Worm (Caenorhabditis elegans) whole organism, L1 larva: ENCODE results near the gene T27A8.2.

Experiments used
- C16A3.4 ChIP-seq: fragments of 150-350 bp; optimal IDR thresholded peaks from 2 replicates; lab custom pipeline; 2014; ENCODE audit warnings: missing biosample characterization, missing genetic modification characterization
- C34B4.2 ChIP-seq: sonication (generic microtip); optimal IDR thresholded peaks from 2 replicates; lab custom pipeline; 2017; ENCODE audit warnings: mild to moderate bottlenecking, missing genetic modification characterization, missing compliant biosample characterization
- aha-1 ChIP-seq: fragments of 150-350 bp; optimal IDR thresholded peaks from 2 replicates; lab custom pipeline; 2014; ENCODE audit warnings: missing biosample characterization, missing genetic modification characterization
- alr-1 ChIP-seq: fragments of 200-800 bp; sonication (Bioruptor generic); optimal IDR thresholded peaks from 2 replicates; lab custom pipeline; 2018; ENCODE audit warnings: borderline replicate concordance, mild to moderate bottlenecking, missing genetic modification characterization, missing compliant biosample characterization
- aly-2 ChIP-seq: fragments of 150-350 bp; optimal IDR thresholded peaks from 2 replicates; lab custom pipeline; 2014; ENCODE audit warnings: missing biosample characterization, missing genetic modification characterization
- ama-1 ChIP-seq: fragments of 150-350 bp; optimal IDR thresholded peaks from 2 replicates; lab custom pipeline; 2014
- ceh-63 ChIP-seq: fragments of 200-800 bp; sonication (Bioruptor generic); optimal IDR thresholded peaks from 2 replicates; lab custom pipeline; 2018; ENCODE audit warnings: mild to moderate bottlenecking, missing genetic modification characterization, missing compliant biosample characterization
- ceh-82 ChIP-seq, 3 experiments: fragments of 150-350 bp in 1 of 3; sonication (generic microtip) in 2 of 3; optimal IDR thresholded peaks; 2 replicates each; lab custom pipeline; 2014 to 2017; ENCODE audit warnings: missing biosample characterization in 3 of 3, missing genetic modification characterization in 3 of 3
- ceh-88 ChIP-seq: fragments of 200-800 bp; sonication (Bioruptor generic); IDR thresholded peaks from 2 replicates; pipeline ENCODE4 v1.3.6; 2022; ENCODE audit warnings: missing genetic modification characterization, missing compliant biosample characterization
- ceh-90 ChIP-seq: sonication (generic microtip); optimal IDR thresholded peaks from 2 replicates; lab custom pipeline; 2016; ENCODE audit warnings: missing genetic modification characterization, missing compliant biosample characterization
- ces-1 ChIP-seq: fragments of 150-350 bp; optimal IDR thresholded peaks from 2 replicates; lab custom pipeline; 2014; ENCODE audit warnings: missing biosample characterization, missing genetic modification reagents, missing genetic modification characterization
- efl-1 ChIP-seq, 4 experiments: fragments of 150-350 bp; optimal IDR thresholded peaks in 3 of 4; peaks in 1 of 4; 1 replicate in 1 of 4; 2 replicates in 3 of 4; lab custom pipeline; 2014; ENCODE audit warnings: missing biosample characterization in 2 of 4, missing genetic modification characterization in 2 of 4, missing genetic modification reagents in 2 of 4
- elt-3 ChIP-seq, 6 experiments: fragments of 150-350 bp in 1 of 6; sonication (generic microtip); optimal IDR thresholded peaks; 2 replicates each; lab custom pipeline; 2017 to 2018; ENCODE audit warnings: missing biosample characterization in 6 of 6, missing genetic modification characterization in 6 of 6, inconsistent platforms in 1 of 6
- ets-5 ChIP-seq: fragments of 200-800 bp; sonication (Bioruptor generic); IDR thresholded peaks from 2 replicates; pipeline ENCODE4 v1.3.6; 2022; ENCODE audit warnings: missing genetic modification characterization, missing compliant biosample characterization
- grh-1 ChIP-seq: fragments of 200-800 bp; sonication (Bioruptor generic); IDR thresholded peaks from 2 replicates; pipeline ENCODE4 v1.3.6; 2022; ENCODE audit warnings: missing genetic modification reagents, missing genetic modification characterization, missing compliant biosample characterization
- hlh-17 ChIP-seq: fragments of 200-800 bp; sonication (Bioruptor generic); optimal IDR thresholded peaks from 2 replicates; lab custom pipeline; 2018; ENCODE audit warnings: missing genetic modification characterization, mild to moderate bottlenecking, missing compliant biosample characterization, moderate library complexity, borderline replicate concordance
- isw-1 ChIP-seq: fragments of 200-800 bp; sonication (Bioruptor generic); IDR thresholded peaks from 2 replicates; pipeline ENCODE4 v1.3.6; 2022; ENCODE audit warnings: missing genetic modification characterization, missing compliant biosample characterization
- lin-14 ChIP-seq: fragments of 200-800 bp; sonication (Bioruptor generic); optimal IDR thresholded peaks from 2 replicates; lab custom pipeline; 2018; ENCODE audit warnings: mild to moderate bottlenecking, missing genetic modification characterization, moderate library complexity, missing compliant biosample characterization
- lin-35 ChIP-seq, 2 experiments: fragments of 150-350 bp; optimal IDR thresholded peaks; 2 replicates each; lab custom pipeline; 2014; ENCODE audit warnings: missing biosample characterization in 2 of 2, missing genetic modification characterization in 2 of 2, missing genetic modification reagents in 2 of 2
- lin-39 ChIP-seq: fragments of 150-350 bp; optimal IDR thresholded peaks from 2 replicates; lab custom pipeline; 2014; ENCODE audit warnings: missing biosample characterization, missing genetic modification reagents, missing genetic modification characterization
- lir-3 ChIP-seq: sonication (generic microtip); optimal IDR thresholded peaks from 2 replicates; lab custom pipeline; 2016; ENCODE audit warnings: mild to moderate bottlenecking, missing genetic modification characterization, moderate library complexity, missing compliant biosample characterization; ENCODE audit not compliant: poor library complexity
- lsy-2 ChIP-seq, 2 experiments: fragments of 150-350 bp; optimal IDR thresholded peaks; 2 replicates each; lab custom pipeline; 2014; ENCODE audit warnings: missing biosample characterization in 2 of 2, missing genetic modification characterization in 2 of 2
- mab-9 ChIP-seq: fragments of 200-800 bp; sonication (Bioruptor generic); IDR thresholded peaks from 2 replicates; pipeline ENCODE4 v1.3.6; 2022; ENCODE audit warnings: missing genetic modification reagents, missing genetic modification characterization, missing compliant biosample characterization
- nhr-19 ChIP-seq: fragments of 200-800 bp; sonication (Bioruptor generic); conservative IDR thresholded peaks from 2 replicates; pipeline ENCODE4 v1.3.6; 2022; ENCODE audit warnings: missing genetic modification characterization, missing compliant biosample characterization
- nhr-20 ChIP-seq: sonication (generic microtip); optimal IDR thresholded peaks from 2 replicates; lab custom pipeline; 2016; ENCODE audit warnings: mild to moderate bottlenecking, missing genetic modification characterization, missing compliant biosample characterization
- nhr-71 ChIP-seq: sonication (generic microtip); optimal IDR thresholded peaks from 2 replicates; lab custom pipeline; 2016; ENCODE audit warnings: mild to moderate bottlenecking, missing genetic modification characterization, moderate library complexity, missing compliant biosample characterization
- nhr-77 ChIP-seq: fragments of 150-350 bp; optimal IDR thresholded peaks from 2 replicates; lab custom pipeline; 2014; ENCODE audit warnings: missing biosample characterization, missing genetic modification characterization
- nhr-84 ChIP-seq: sonication (generic microtip); optimal IDR thresholded peaks from 2 replicates; lab custom pipeline; 2017; ENCODE audit warnings: missing biosample characterization, missing genetic modification characterization
- nhr-85 ChIP-seq: sonication (generic microtip); peaks from one replicate; lab custom pipeline; 2016; ENCODE audit warnings: missing genetic modification characterization, inconsistent platforms, missing compliant biosample characterization
- rnt-1 ChIP-seq: sonication (generic microtip); optimal IDR thresholded peaks from 2 replicates; lab custom pipeline; 2016; ENCODE audit warnings: mild to moderate bottlenecking, missing genetic modification characterization, moderate library complexity, missing compliant biosample characterization
- skn-1 ChIP-seq: fragments of 150-350 bp; optimal IDR thresholded peaks from 2 replicates; lab custom pipeline; 2014; ENCODE audit warnings: missing biosample characterization, missing genetic modification characterization
- snpc-4 ChIP-seq: fragments of 150-350 bp; optimal IDR thresholded peaks from 2 replicates; lab custom pipeline; 2014; ENCODE audit warnings: missing biosample characterization, missing genetic modification characterization
- snu-23 ChIP-seq: sonication (generic microtip); optimal IDR thresholded peaks from 2 replicates; lab custom pipeline; 2016; ENCODE audit warnings: missing genetic modification characterization, missing compliant biosample characterization
- sox-4 ChIP-seq: sonication (generic microtip); optimal IDR thresholded peaks from 2 replicates; lab custom pipeline; 2016; ENCODE audit warnings: missing genetic modification characterization, missing compliant biosample characterization
- unc-130 ChIP-seq: fragments of 150-350 bp; optimal IDR thresholded peaks from 2 replicates; lab custom pipeline; 2017; ENCODE audit warnings: missing biosample characterization, missing genetic modification characterization, inconsistent platforms
- unc-86 ChIP-seq: sonication (generic microtip); optimal IDR thresholded peaks from 2 replicates; lab custom pipeline; 2016; ENCODE audit warnings: missing genetic modification characterization, missing compliant biosample characterization
- vab-15 ChIP-seq: sonication (generic microtip); optimal IDR thresholded peaks from 2 replicates; lab custom pipeline; 2017; ENCODE audit warnings: missing genotype, mild to moderate bottlenecking, missing genetic modification characterization, missing compliant biosample characterization
- ztf-11 ChIP-seq, 2 experiments: sonication (generic microtip); optimal IDR thresholded peaks; 2 replicates each; lab custom pipeline; 2016 to 2017; ENCODE audit warnings: missing genetic modification characterization in 2 of 2, missing biosample characterization in 1 of 2, missing compliant biosample characterization in 1 of 2
- ztf-4 ChIP-seq: fragments of 150-350 bp; optimal IDR thresholded peaks from 2 replicates; lab custom pipeline; 2014; ENCODE audit warnings: missing biosample characterization, missing genetic modification characterization

T27A8.2 gene

DNA sequence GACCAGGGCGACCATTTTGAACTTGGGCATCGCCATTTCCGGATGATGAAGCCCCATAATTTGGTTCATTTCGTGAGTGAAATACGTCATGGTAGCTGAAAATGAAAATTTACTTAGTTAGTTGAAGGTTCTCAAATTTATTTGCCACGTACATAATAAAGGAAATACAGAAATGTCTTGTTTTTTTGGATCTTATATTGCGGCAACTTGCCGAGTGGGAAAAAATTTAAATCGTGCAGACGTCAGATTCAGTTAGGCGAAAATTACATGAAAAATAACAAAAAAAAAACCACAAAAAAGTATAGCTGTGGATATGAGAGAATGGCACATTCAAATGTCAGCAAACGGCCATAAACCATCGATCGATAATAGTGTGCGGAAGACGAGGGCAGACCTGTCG, at the start of gene T27A8.2:
TSS of gene T27A8.2 (minus strand) at position 101 of the 400 bp plus-strand sequence.
- no peak for TF ChIP-seq lir-3
- no peak for TF ChIP-seq ztf-11 (tag; optimal IDR thresholded peaks at IDR 0.05; lab: Kevin White, UChicago)
- TF ChIP-seq aly-2 (tag; lab: Kevin White, UChicago) = no peak
- TF ChIP-seq skn-1 (tag; lab: Kevin White, UChicago) = no peak
- TF ChIP-seq elt-3 (tag; optimal IDR thresholded peaks at IDR 0.05; lab: Kevin White, UChicago) = no peak
- TF ChIP-seq ceh-90 (tag; lab: Kevin White, UChicago) = no peak
- no peak for TF ChIP-seq aha-1 (tag; lab: Kevin White, UChicago)
- TF ChIP-seq nhr-20 (tag; lab: Kevin White, UChicago) = no peak
- no peak for TF ChIP-seq snu-23
- TF ChIP-seq efl-1 (optimal IDR thresholded peaks at IDR 0.05; lab: Kevin White, UChicago) = no peak
- no peak for TF ChIP-seq efl-1 (GFP tag; optimal IDR thresholded peaks at IDR 0.05 in 1 of 2; lab: Kevin White, UChicago)
- TF ChIP-seq lin-39 (tag; lab: Kevin White, UChicago) = no peak
- no peak for TF ChIP-seq vab-15
- no peak for TF ChIP-seq ces-1 (GFP tag; lab: Kevin White, UChicago)
- TF ChIP-seq ama-1 (lab: Kevin White, UChicago) = no peak
- no peak for TF ChIP-seq nhr-84 (tag; lab: Kevin White, UChicago)
- TF ChIP-seq C34B4.2 (tag; lab: Kevin White, UChicago) = no peak
- TF ChIP-seq isw-1 (GFP tag; lab: Robert Waterston, UW) = no peak
- no peak for TF ChIP-seq grh-1 (GFP tag; lab: Robert Waterston, UW)

DNA sequence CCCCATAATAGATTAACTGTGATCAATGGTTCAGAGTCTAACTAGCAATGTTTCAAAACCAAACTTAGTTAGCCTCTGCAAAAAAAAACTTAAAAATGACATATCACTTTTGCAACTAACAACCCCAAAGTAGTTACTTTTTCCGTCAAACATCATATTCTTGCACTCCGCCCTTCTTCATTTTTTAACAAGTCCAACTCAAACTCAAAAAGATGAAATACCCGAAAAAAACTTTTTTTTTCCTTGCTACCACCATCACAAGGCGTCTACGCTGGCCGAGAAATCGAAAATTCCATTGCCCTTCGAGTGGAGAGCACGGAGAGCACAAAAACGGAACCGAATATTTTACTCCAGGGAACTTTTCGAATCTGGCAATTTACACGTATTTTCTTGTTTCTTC, 47.1 kb upstream of the T27A8.2 start:
- TF ChIP-seq lin-35 (GFP tag; optimal IDR thresholded peaks at IDR 0.05; lab: Kevin White, UChicago) = no peak
- no peak for TF ChIP-seq unc-86 (tag; lab: Kevin White, UChicago)

DNA sequence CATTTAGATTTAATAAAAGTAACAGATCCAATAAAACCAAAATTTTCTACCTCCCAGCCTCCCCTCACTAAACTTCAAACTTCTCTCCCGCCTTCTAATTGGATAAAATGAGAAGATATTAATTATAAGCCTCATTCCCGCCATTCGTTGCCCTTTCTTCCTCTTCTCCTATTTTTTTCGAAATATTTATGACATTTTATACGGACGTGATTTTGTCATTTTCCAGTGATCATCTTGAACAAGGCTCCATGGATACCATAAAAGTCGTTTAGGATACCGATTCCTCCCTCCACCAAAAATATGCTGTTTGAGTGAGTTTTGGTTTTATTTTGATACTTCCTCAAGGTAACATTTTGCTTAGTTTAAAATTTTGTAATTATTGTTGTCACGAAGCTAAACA, 44.7 kb upstream of the T27A8.2 start, which contains the start of gene ZK1073.2:
TSS of gene ZK1073.2 (plus strand) at position 301 of the 400 bp plus-strand sequence.
- TF ChIP-seq alr-1 (tag; lab: Kevin White, UChicago) (no peak), nhr-20 (tag; lab: Kevin White, UChicago) (no peak), isw-1 (GFP tag; lab: Robert Waterston, UW) (no peak), C16A3.4 (tag; lab: Kevin White, UChicago) (no peak), vab-15 (no peak), nhr-77 (no peak), snpc-4 (no peak), ceh-88 (GFP tag; lab: Robert Waterston, UW) (no peak)
- TF ChIP-seq, all 84 proteins: peak for 0

DNA sequence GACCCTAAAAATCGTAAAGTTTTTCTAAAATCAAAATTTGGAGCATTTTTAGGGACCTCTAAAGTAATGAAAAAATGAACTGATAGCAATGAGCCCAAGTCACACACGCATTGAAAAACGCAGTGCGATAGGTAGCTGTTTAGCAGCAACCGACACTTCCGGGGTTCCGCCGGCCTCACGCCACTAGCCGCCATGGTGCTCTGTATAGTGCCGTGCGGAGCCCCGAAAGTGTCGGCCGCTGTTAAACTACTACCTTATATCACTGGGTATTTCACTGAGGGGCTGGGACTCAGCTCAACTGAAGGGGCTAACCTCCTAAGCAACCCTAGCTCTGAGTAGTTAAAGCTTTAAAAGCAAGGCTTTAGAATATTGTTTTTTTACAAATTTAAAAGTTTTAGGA, 40.5 kb upstream of the T27A8.2 start:
- TF ChIP-seq mab-9 (no peak), nhr-85 (no peak), snpc-4 (peak; percentile 80)
- TF ChIP-seq, all 84 proteins: peak for 1

DNA sequence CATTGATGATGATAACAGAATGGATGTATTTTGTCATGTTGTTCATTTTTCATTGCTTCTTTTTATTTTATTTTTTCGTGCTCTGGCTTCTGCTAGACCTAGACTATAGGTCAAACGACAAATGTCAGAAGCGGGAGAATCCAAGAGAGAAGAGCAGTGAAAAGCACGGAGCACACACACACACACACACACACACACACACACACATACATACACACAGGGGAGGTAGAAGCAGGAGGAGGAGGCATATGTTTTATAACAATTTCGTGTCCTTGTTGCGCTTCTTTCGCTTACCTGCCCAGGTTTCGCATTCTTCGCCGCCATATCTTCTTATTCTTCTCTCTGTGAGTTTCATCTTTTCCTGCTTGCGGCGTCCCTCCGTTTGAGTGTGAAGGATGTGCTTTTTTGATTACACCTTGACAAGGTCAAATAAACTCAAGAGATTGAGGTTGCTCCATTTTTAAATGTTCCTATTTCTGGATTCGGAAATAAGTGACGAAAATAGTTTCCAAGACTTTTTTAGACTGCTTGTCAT, 39.4 kb upstream of the T27A8.2 start:
- TF ChIP-seq efl-1 (optimal IDR thresholded peaks at IDR 0.05; lab: Kevin White, UChicago) (no peak), efl-1 (GFP tag; optimal IDR thresholded peaks at IDR 0.05 in 1 of 2; lab: Kevin White, UChicago) (peak in 1 of 2 experiments; percentile 75), ceh-63 (GFP tag; lab: Kevin White, UChicago) (no peak), nhr-71 (peak; percentile 58), sox-4 (no peak), ceh-88 (GFP tag; lab: Robert Waterston, UW) (no peak), lin-14 (GFP tag; lab: Kevin White, UChicago) (peak; percentile 79), hlh-17 (GFP tag; lab: Kevin White, UChicago) (no peak), snu-23 (peak; percentile 26), ztf-4 (no peak), unc-130 (peak; percentile 13), nhr-20 (tag; lab: Kevin White, UChicago) (peak; percentile 30), lsy-2 (tag; optimal IDR thresholded peaks at IDR 0.05; lab: Kevin White, UChicago) (peak in 1 of 2 experiments; percentile 25), ets-5 (GFP tag; lab: Robert Waterston, UW) (no peak), rnt-1 (tag; lab: Kevin White, UChicago) (peak; percentile 56), elt-3 (tag; optimal IDR thresholded peaks at IDR 0.05; lab: Kevin White, UChicago) (no peak), nhr-19 (GFP tag; lab: Robert Waterston, UW) (peak; percentile 37; the same call in 1 of the 2 replicates), ceh-82 (tag; optimal IDR thresholded peaks at IDR 0.05; lab: Kevin White, UChicago) (peak in 1 of 3 experiments; percentile 2)
